Fruit fly (Drosophila melanogaster) whole organism, embryonic: ENCODE data around the gene amos.

Source experiments
- Bdp1 ChIP-seq: fragments of 200-800 bp; sonication (Bioruptor generic); optimal IDR thresholded peaks from 3 replicates; lab custom pipeline; 2016; ENCODE audit warnings: missing biosample characterization, missing genetic modification characterization
- CG16863 ChIP-seq: fragments of 200-800 bp; sonication (Bioruptor generic); optimal IDR thresholded peaks from 3 replicates; lab custom pipeline; 2016; ENCODE audit warnings: missing biosample characterization, missing genetic modification characterization
- Hr39 ChIP-seq: fragments of >200 bp; optimal IDR thresholded peaks from 2 replicates; lab custom pipeline; 2017
- Nf-YC ChIP-seq: fragments of 200-800 bp; optimal IDR thresholded peaks from 3 replicates; lab custom pipeline; 2019; ENCODE audit warnings: missing biosample characterization, mild to moderate bottlenecking, missing genetic modification characterization, moderate library complexity
- bsh ChIP-seq, 2 experiments: fragments of 200-800 bp; sonication (Bioruptor generic); optimal IDR thresholded peaks; 2 replicates each; lab custom pipeline; 2017 to 2018; ENCODE audit warnings: mild to moderate bottlenecking in 2 of 2, missing biosample characterization in 2 of 2, missing genetic modification characterization in 2 of 2, moderate library complexity in 1 of 2

DNA sequence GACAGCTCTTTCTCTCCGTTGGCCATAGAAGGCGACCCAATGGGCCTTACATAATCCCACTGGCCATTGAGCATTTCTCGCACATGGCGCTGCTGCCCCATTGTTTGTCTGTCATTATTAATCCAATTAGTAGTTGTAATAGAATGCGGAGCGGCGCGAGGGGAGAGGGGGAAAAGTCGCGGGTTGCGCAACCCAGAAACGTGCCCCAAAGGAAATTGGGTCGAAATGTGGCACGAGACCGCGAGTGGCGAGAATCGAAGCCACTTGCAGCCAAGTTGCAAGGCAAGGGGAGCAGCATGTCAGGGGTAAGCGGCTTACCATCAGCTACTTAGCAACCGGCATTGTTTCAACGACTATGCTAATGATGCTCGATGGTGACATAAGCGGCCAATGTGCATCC, 27.6 kb upstream of the amos start:
- TF ChIP-seq bsh (GFP tag; optimal IDR thresholded peaks at IDR 0.05; lab: Kevin White, UChicago), result no peak
- no peak for TF ChIP-seq Nf-YC (tag; lab: Kevin White, UChicago)
- TF ChIP-seq Bdp1, result no peak
- TF ChIP-seq Hr39, result no peak
- no peak for TF ChIP-seq CG16863 (GFP tag; lab: Kevin White, UChicago)
